Fruit fly (Drosophila melanogaster): ENCODE measurements around the gene CG31688.
A peak's percentile ranks its signal among the peaks of the same experiment; 100 is the strongest.

Gene CG31688

dm6 chr2L:20417597-20418286 lies 8.3 kb upstream of the CG31688 start:
- no peak for TF ChIP-seq toe (GFP tag; optimal IDR thresholded peaks at IDR 0.05)
- peak; percentile 35 for TF ChIP-seq CG5204 (GFP tag; optimal IDR thresholded peaks at IDR 0.05)
- peak; percentile 94 for TF ChIP-seq kay (GFP tag; ENCODE audit: borderline replicate concordance)
- TF ChIP-seq CG12768 (GFP tag; optimal IDR thresholded peaks at IDR 0.05), result peak; percentile 15
- no peak for TF ChIP-seq Hr96 (GFP tag; optimal IDR thresholded peaks at IDR 0.05)
- peak; percentile 35 for TF ChIP-seq ovo (GFP tag; optimal IDR thresholded peaks at IDR 0.05)
- TF ChIP-seq CG7045 (GFP tag; optimal IDR thresholded peaks at IDR 0.05), result peak; percentile 26
- TF ChIP-seq pad (GFP tag; optimal IDR thresholded peaks at IDR 0.05), result peak; percentile 98
- TF ChIP-seq CG11617 (GFP tag; optimal IDR thresholded peaks at IDR 0.05), result no peak
- no peak for TF ChIP-seq bab1 (GFP tag; optimal IDR thresholded peaks at IDR 0.05)
- TF ChIP-seq CG7101 (tag; optimal IDR thresholded peaks at IDR 0.05), result peak; percentile 1
- no peak for TF ChIP-seq Clk (GFP tag; optimal IDR thresholded peaks at IDR 0.05)
- no peak for TF ChIP-seq CG1620 (GFP tag; optimal IDR thresholded peaks at IDR 0.05)
- peak; percentile 44 for TF ChIP-seq cic (GFP tag; optimal IDR thresholded peaks at IDR 0.05)

dm6 chr2L:20420035-20420434 lies 6.0 kb upstream of the CG31688 start:
- TF ChIP-seq bab1 (GFP tag; optimal IDR thresholded peaks at IDR 0.05) (no peak), Clk (GFP tag; optimal IDR thresholded peaks at IDR 0.05) (no peak), kay (GFP tag; ENCODE audit: borderline replicate concordance) (peak; percentile 55), cnc (optimal IDR thresholded peaks at IDR 0.05) (no peak), Crg-1 (GFP tag; optimal IDR thresholded peaks at IDR 0.05) (no peak), ovo (GFP tag; optimal IDR thresholded peaks at IDR 0.05) (no peak), CG12768 (GFP tag; optimal IDR thresholded peaks at IDR 0.05) (no peak)

- no peak for TF ChIP-seq Hr96 (GFP tag; optimal IDR thresholded peaks at IDR 0.05)
- TF ChIP-seq toe (GFP tag; optimal IDR thresholded peaks at IDR 0.05), result no peak
- no peak for TF ChIP-seq CG11617 (GFP tag; optimal IDR thresholded peaks at IDR 0.05)
- TF ChIP-seq CG5204 (GFP tag; optimal IDR thresholded peaks at IDR 0.05), result no peak
- TF ChIP-seq cnc (optimal IDR thresholded peaks at IDR 0.05), result no peak
- TF ChIP-seq ovo (GFP tag; optimal IDR thresholded peaks at IDR 0.05), result no peak
- TF ChIP-seq CG14711 (tag; optimal IDR thresholded peaks at IDR 0.05), result no peak
- TF ChIP-seq CG33017 (tag; optimal IDR thresholded peaks at IDR 0.05), result no peak
- TF ChIP-seq kay (GFP tag; ENCODE audit: borderline replicate concordance), result no peak
- TF ChIP-seq pad (GFP tag; optimal IDR thresholded peaks at IDR 0.05), result no peak
- no peak for TF ChIP-seq Mnt (GFP tag; optimal IDR thresholded peaks at IDR 0.05)
- no peak for TF ChIP-seq tj (GFP tag; optimal IDR thresholded peaks at IDR 0.05)
These were observed 1.4 kb upstream of the CG31688 start, which contains the start of gene CG15130 for dm6 chr2L:20424560-20424959. TSS of gene CG15130 (minus strand) at chr2L:20424660.

- TF ChIP-seq CG1620 (GFP tag; optimal IDR thresholded peaks at IDR 0.05) (no peak), bab1 (GFP tag; optimal IDR thresholded peaks at IDR 0.05) (no peak), tj (GFP tag; optimal IDR thresholded peaks at IDR 0.05) (no peak), Mnt (GFP tag; optimal IDR thresholded peaks at IDR 0.05) (no peak), toe (GFP tag; optimal IDR thresholded peaks at IDR 0.05) (no peak), Crg-1 (GFP tag; optimal IDR thresholded peaks at IDR 0.05) (no peak), CG5204 (GFP tag; optimal IDR thresholded peaks at IDR 0.05) (no peak), pad (GFP tag; optimal IDR thresholded peaks at IDR 0.05) (no peak), Clk (GFP tag; optimal IDR thresholded peaks at IDR 0.05) (no peak), cic (GFP tag; optimal IDR thresholded peaks at IDR 0.05) (no peak), CG11617 (GFP tag; optimal IDR thresholded peaks at IDR 0.05) (no peak), cnc (optimal IDR thresholded peaks at IDR 0.05) (no peak), CG12768 (GFP tag; optimal IDR thresholded peaks at IDR 0.05) (no peak), CG7045 (GFP tag; optimal IDR thresholded peaks at IDR 0.05) (no peak), kay (GFP tag; ENCODE audit: borderline replicate concordance) (no peak), CG33017 (tag; optimal IDR thresholded peaks at IDR 0.05) (no peak), Hr96 (GFP tag; optimal IDR thresholded peaks at IDR 0.05) (no peak), CG7101 (tag; optimal IDR thresholded peaks at IDR 0.05) (no peak), CG14711 (tag; optimal IDR thresholded peaks at IDR 0.05) (no peak), ovo (GFP tag; optimal IDR thresholded peaks at IDR 0.05) (no peak)
These were observed 1.4 kb downstream of the CG31688 start for dm6 chr2L:20427401-20427800.

- TF ChIP-seq kay (GFP tag; ENCODE audit: borderline replicate concordance), result no peak
- TF ChIP-seq CG1620 (GFP tag; optimal IDR thresholded peaks at IDR 0.05), result no peak
- no peak for TF ChIP-seq CG14711 (tag; optimal IDR thresholded peaks at IDR 0.05)
- no peak for TF ChIP-seq ovo (GFP tag; optimal IDR thresholded peaks at IDR 0.05)
- TF ChIP-seq Clk (GFP tag; optimal IDR thresholded peaks at IDR 0.05), result no peak
These were observed 2.4 kb downstream of the CG31688 start for dm6 chr2L:20428382-20428755.

dm6 chr2L:20428756-20429408 lies 2.9 kb downstream of the CG31688 start:
- TF ChIP-seq Clk (GFP tag; optimal IDR thresholded peaks at IDR 0.05), result no peak
- peak; percentile 59 for TF ChIP-seq CG11617 (GFP tag; optimal IDR thresholded peaks at IDR 0.05)
- peak; percentile 23 for TF ChIP-seq tj (GFP tag; optimal IDR thresholded peaks at IDR 0.05)
- no peak for TF ChIP-seq ovo (GFP tag; optimal IDR thresholded peaks at IDR 0.05)
- TF ChIP-seq pad (GFP tag; optimal IDR thresholded peaks at IDR 0.05), result peak; percentile 26
- peak; percentile 47 for TF ChIP-seq CG7101 (tag; optimal IDR thresholded peaks at IDR 0.05)
- peak; percentile 61 for TF ChIP-seq cic (GFP tag; optimal IDR thresholded peaks at IDR 0.05)
- TF ChIP-seq bab1 (GFP tag; optimal IDR thresholded peaks at IDR 0.05), result peak; percentile 62
- peak; percentile 72 for TF ChIP-seq Mnt (GFP tag; optimal IDR thresholded peaks at IDR 0.05)
- TF ChIP-seq CG33017 (tag; optimal IDR thresholded peaks at IDR 0.05), result peak; percentile 7
- no peak for TF ChIP-seq toe (GFP tag; optimal IDR thresholded peaks at IDR 0.05)
- TF ChIP-seq CG1620 (GFP tag; optimal IDR thresholded peaks at IDR 0.05), result no peak
- peak; percentile 26 for TF ChIP-seq CG7045 (GFP tag; optimal IDR thresholded peaks at IDR 0.05)
